Fruit fly (Drosophila melanogaster) S2 (cell line): ENCODE results near the gene CG4066.

Source experiments
- CG8478 ChIP-seq: fragments of >200 bp; optimal IDR thresholded peaks from 2 replicates; lab custom pipeline; 2018
- CTCF ChIP-seq, 2 experiments: fragments of >200 bp; optimal IDR thresholded peaks; 2 replicates each; lab custom pipeline; 2018

The CG4066 gene

DNA sequence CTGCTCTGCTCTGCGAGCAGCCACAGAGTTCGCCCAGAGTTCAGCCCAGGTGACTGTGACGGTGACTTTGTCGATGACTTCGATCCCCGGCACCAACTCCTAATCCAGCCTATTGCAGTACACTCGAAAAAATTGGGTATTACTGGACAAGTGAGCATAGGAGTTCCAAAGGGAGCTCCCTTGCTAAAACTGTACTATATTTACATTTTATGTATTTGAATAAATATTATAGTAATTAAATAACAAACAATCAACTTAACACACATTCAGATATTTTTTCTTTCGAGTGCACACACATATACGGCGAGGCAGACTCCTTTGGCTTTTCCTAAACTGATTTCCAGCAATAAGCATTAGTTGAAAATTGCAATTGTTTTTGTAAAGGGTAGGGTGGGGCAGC is 4.3 kb downstream of the CG4066 start:
- TF ChIP-seq CG8478 (lab: Kevin White, UChicago) = no peak
- no peak for TF ChIP-seq CTCF (optimal IDR thresholded peaks at IDR 0.05; lab: Kevin White, UChicago)

- TF ChIP-seq CTCF (optimal IDR thresholded peaks at IDR 0.05; lab: Kevin White, UChicago) = no peak
- TF ChIP-seq CG8478 (lab: Kevin White, UChicago) = no peak
Measured at dm6 chr3R:12316420-12316819, 5.3 kb downstream of the CG4066 start.

DNA sequence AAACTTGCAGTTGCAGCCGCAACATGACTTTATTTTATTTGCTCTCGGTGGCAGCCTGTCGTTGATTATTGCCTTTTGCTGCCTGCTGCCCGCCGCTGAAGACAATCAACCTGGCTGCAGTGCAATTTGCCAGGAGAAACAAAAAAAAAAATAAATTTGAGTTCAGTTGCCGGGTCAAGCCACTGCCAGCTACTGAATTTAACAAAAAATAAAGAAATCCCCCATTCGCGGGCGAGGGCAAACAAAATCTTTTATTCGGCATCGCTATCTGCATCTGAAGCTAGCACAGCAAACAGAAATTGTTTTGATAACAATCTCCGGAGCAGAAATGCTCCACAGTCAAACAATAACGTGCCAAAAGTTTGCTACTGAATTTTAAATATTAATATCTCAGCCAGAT is 6.2 kb downstream of the CG4066 start:
- TF ChIP-seq CTCF (optimal IDR thresholded peaks at IDR 0.05; lab: Kevin White, UChicago) (no peak), CG8478 (lab: Kevin White, UChicago) (no peak)

dm6 chr3R:12323221-12323620 is 12.1 kb downstream of the CG4066 start, which contains the start of gene CG10013:
TSS of gene CG10013 (plus strand) at chr3R:12323521.
- TF ChIP-seq CG8478 (lab: Kevin White, UChicago) (no peak), CTCF (optimal IDR thresholded peaks at IDR 0.05; lab: Kevin White, UChicago) (no peak)

DNA sequence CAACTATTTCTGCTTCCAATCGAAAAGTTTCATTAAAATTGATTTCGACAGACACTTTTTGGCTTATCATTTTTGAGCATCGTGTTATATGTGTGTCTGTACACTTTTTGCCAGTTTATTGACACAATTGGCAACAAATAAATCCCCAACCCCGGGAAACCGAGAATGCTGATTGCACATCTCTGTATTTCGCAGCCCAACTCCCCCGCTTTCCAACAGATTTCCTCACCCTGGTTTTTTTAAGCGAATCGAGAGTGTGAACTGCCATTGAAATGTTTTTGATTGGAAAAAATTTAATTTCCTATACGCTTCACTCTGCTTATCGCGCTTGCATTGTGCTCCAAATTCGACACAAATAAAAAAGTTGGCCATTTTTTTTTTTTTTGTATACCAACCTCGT is 15.7 kb downstream of the CG4066 start:
- no peak for TF ChIP-seq CTCF (optimal IDR thresholded peaks at IDR 0.05; lab: Kevin White, UChicago)
- no peak for TF ChIP-seq CG8478 (lab: Kevin White, UChicago)

dm6 chr3R:12329827-12330226 is 18.7 kb downstream of the CG4066 start:
- TF ChIP-seq CG8478 (lab: Kevin White, UChicago) (no peak), CTCF (optimal IDR thresholded peaks at IDR 0.05; lab: Kevin White, UChicago) (no peak)

- TF ChIP-seq CG8478 (lab: Kevin White, UChicago) (no peak), CTCF (optimal IDR thresholded peaks at IDR 0.05; lab: Kevin White, UChicago) (no peak)
Measured at dm6 chr3R:12341374-12341773, 30.2 kb downstream of the CG4066 start, which contains the start of gene Sgsf. TSS of gene Sgsf (plus strand) at chr3R:12341674.

dm6 chr3R:12344914-12345549 is 33.9 kb downstream of the CG4066 start:
- TF ChIP-seq CG8478 (lab: Kevin White, UChicago) = no peak
- no peak for TF ChIP-seq CTCF (optimal IDR thresholded peaks at IDR 0.05; lab: Kevin White, UChicago)

dm6 chr3R:12345989-12346388 is 34.8 kb downstream of the CG4066 start:
- TF ChIP-seq CTCF (optimal IDR thresholded peaks at IDR 0.05; lab: Kevin White, UChicago) (no peak), CG8478 (lab: Kevin White, UChicago) (no peak)

- no peak for TF ChIP-seq CTCF (optimal IDR thresholded peaks at IDR 0.05; lab: Kevin White, UChicago)
- no peak for TF ChIP-seq CG8478 (lab: Kevin White, UChicago)
Measured at dm6 chr3R:12347659-12348058, 36.5 kb downstream of the CG4066 start.

DNA sequence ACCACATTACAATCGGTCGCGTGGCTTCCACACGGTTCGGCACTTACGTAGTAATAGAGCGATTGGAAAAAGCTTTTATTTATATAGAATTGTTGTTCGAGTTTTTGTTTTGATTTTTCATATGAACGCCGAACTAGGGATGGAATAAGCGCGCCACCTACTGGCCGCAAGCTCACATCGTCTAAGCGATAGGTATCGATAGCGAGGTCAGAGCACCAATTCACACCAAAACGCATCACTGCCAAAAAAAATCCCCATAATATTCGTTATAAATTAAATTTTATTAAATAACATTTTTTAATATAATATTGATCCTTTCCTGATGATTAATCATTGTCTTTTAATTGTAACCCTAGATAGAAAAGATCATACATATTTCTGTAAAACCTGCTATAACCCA is 39.3 kb downstream of the CG4066 start, which contains the start of gene CG10038:
CG10038 (minus strand) TSS at position 148 of the 400 bp plus-strand sequence.
- TF ChIP-seq CG8478 (lab: Kevin White, UChicago) = no peak
- peak; percentile 57 to 85 for TF ChIP-seq CTCF (optimal IDR thresholded peaks at IDR 0.05; lab: Kevin White, UChicago)

- TF ChIP-seq CTCF (optimal IDR thresholded peaks at IDR 0.05; lab: Kevin White, UChicago) = no peak
- TF ChIP-seq CG8478 (lab: Kevin White, UChicago) = no peak
Measured at dm6 chr3R:12352003-12352402, 40.9 kb downstream of the CG4066 start, which contains the start of gene CG10041. TSS of gene CG10041 (minus strand) at chr3R:12352103.

DNA sequence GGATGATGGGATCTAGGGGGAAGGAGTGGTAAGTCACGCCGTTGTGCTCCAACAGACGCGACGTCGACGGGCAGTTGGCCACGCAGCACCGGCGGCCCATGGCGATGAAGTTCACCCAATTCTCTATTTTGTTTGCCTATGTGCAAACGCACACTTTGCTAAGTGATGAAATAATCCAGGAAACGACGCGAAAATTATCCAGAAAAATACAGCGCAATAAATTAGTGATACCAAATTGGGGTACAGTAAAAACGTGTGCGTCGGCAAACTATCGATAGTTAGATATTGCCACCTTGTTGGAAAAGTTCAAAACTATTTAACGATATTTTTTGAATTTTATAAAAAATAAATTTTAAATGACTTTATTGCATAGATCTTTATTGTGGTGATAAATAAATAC is 44.9 kb downstream of the CG4066 start, which contains the start of gene MBD-R2:
MBD-R2 (minus strand) TSS at position 222 of the 400 bp plus-strand sequence.
- TF ChIP-seq CG8478 (lab: Kevin White, UChicago) (no peak), CTCF (optimal IDR thresholded peaks at IDR 0.05; lab: Kevin White, UChicago) (peak in 1 of 2 experiments; percentile 29)

- no peak for TF ChIP-seq CG8478 (lab: Kevin White, UChicago)
- TF ChIP-seq CTCF (optimal IDR thresholded peaks at IDR 0.05; lab: Kevin White, UChicago) = no peak
Measured at dm6 chr3R:12359837-12360236, 48.7 kb downstream of the CG4066 start, which contains the start of gene CG4115. TSS of gene CG4115 (plus strand) at chr3R:12360008.

DNA sequence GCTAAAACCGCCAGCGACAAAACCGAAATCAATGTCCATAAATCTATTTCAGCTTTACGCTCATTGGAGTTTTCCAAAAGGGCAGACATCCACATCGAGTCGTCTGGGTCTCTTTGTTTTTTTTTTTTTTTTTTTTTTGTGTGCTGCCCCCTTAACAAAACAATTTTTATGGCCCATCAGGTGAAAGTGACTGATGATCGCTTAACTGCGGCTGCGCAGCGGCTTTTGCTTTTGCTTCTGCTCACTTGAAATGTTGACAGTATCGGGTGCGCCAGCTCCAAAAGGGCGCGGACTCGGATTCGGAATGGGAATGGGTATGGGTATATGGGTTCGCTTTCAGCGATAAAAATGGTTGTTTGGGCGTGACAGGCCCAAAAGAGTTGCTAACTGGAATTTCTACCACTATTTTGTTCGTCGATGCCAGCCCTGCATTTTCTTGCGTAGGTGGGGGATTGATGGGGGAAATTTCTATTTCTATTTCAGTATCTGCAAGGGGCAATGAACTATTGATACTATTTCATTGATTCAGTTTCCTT is 50.9 kb downstream of the CG4066 start:
- TF ChIP-seq CG8478 (lab: Kevin White, UChicago) (no peak), CTCF (optimal IDR thresholded peaks at IDR 0.05; lab: Kevin White, UChicago) (no peak)
